Worm (Caenorhabditis elegans) whole organism, L3 larva: Measurements from ENCODE around the gene mlt-11.

ENCODE experiments used
- ZK546.5 ChIP-seq: sonication (generic microtip); optimal IDR thresholded peaks from 2 replicates; lab custom pipeline; 2017; ENCODE audit warnings: missing biosample characterization, missing genetic modification characterization
- ama-1 ChIP-seq: fragments of 150-350 bp; optimal IDR thresholded peaks from 2 replicates; lab custom pipeline; 2018
- ceh-82 ChIP-seq: fragments of 150-350 bp; optimal IDR thresholded peaks from 2 replicates; lab custom pipeline; 2014; ENCODE audit warnings: missing biosample characterization, missing genetic modification characterization
- daf-12 ChIP-seq: fragments of 150-350 bp; optimal IDR thresholded peaks from 2 replicates; lab custom pipeline; 2014; ENCODE audit warnings: missing biosample characterization, missing genetic modification reagents, missing genetic modification characterization
- egl-5 ChIP-seq: fragments of 150-350 bp; optimal IDR thresholded peaks from 2 replicates; lab custom pipeline; 2017; ENCODE audit warnings: missing biosample characterization, missing genetic modification reagents, missing genetic modification characterization, inconsistent platforms
- elt-3 ChIP-seq, 3 experiments: fragments of 150-350 bp in 1 of 3; sonication (generic microtip) in 2 of 3; optimal IDR thresholded peaks; 2 replicates in 2 of 3; 4 replicates in 1 of 3; lab custom pipeline; 2014 to 2017; ENCODE audit warnings: missing biosample characterization in 3 of 3, missing genetic modification characterization in 3 of 3
- eor-1 ChIP-seq, 2 experiments: fragments of 150-350 bp; optimal IDR thresholded peaks; 2 replicates each; lab custom pipeline; 2014 to 2018; ENCODE audit warnings: missing biosample characterization in 2 of 2, missing genetic modification characterization in 2 of 2
- hmg-11 ChIP-seq: sonication (generic microtip); optimal IDR thresholded peaks from 2 replicates; lab custom pipeline; 2016; ENCODE audit warnings: missing genetic modification characterization, missing compliant biosample characterization
- lin-15B ChIP-seq: fragments of 150-350 bp; optimal IDR thresholded peaks from 2 replicates; lab custom pipeline; 2014; ENCODE audit warnings: missing biosample characterization, missing genetic modification characterization
- lin-39 ChIP-seq: fragments of 150-350 bp; optimal IDR thresholded peaks from 2 replicates; lab custom pipeline; 2018; ENCODE audit warnings: missing biosample characterization, missing genetic modification reagents, missing genetic modification characterization
- mdl-1 ChIP-seq: fragments of 150-350 bp; optimal IDR thresholded peaks from 2 replicates; lab custom pipeline; 2014; ENCODE audit warnings: missing biosample characterization, missing genetic modification characterization
- mml-1 ChIP-seq: fragments of 150-350 bp; sonication (generic microtip); optimal IDR thresholded peaks from 3 replicates; lab custom pipeline; 2014; ENCODE audit warnings: missing biosample characterization, missing genetic modification characterization
- nhr-23 ChIP-seq: fragments of 150-350 bp; optimal IDR thresholded peaks from 2 replicates; lab custom pipeline; 2014; ENCODE audit warnings: missing biosample characterization, missing genetic modification reagents, missing genetic modification characterization
- nhr-237 ChIP-seq: fragments of 150-350 bp; optimal IDR thresholded peaks from 2 replicates; lab custom pipeline; 2014; ENCODE audit warnings: missing biosample characterization, missing genetic modification characterization
- nhr-25 ChIP-seq: sonication (generic microtip); optimal IDR thresholded peaks from 2 replicates; lab custom pipeline; 2017; ENCODE audit warnings: missing biosample characterization, missing genetic modification characterization
- nhr-28 ChIP-seq: fragments of 150-350 bp; optimal IDR thresholded peaks from 2 replicates; lab custom pipeline; 2014; ENCODE audit warnings: missing biosample characterization, missing genetic modification characterization
- nhr-43 ChIP-seq: sonication (generic microtip); optimal IDR thresholded peaks from 2 replicates; lab custom pipeline; 2016; ENCODE audit warnings: mild to moderate bottlenecking, missing genetic modification characterization, missing compliant biosample characterization; ENCODE audit not compliant: poor library complexity, severe bottlenecking
- nhr-67 ChIP-seq: fragments of 150-350 bp; optimal IDR thresholded peaks from 2 replicates; lab custom pipeline; 2014; ENCODE audit warnings: missing biosample characterization, missing genetic modification characterization
- nhr-76 ChIP-seq: fragments of 150-350 bp; sonication (generic microtip); optimal IDR thresholded peaks from 5 replicates; lab custom pipeline; 2014; ENCODE audit warnings: missing biosample characterization, missing genetic modification characterization
- pha-4 ChIP-seq: fragments of 150-350 bp; optimal IDR thresholded peaks from 2 replicates; lab custom pipeline; 2014; ENCODE audit warnings: missing biosample characterization, missing genetic modification reagents, missing genetic modification characterization
- snpc-4 ChIP-seq: fragments of 150-350 bp; optimal IDR thresholded peaks from 2 replicates; lab custom pipeline; 2014; ENCODE audit warnings: missing biosample characterization, missing genetic modification characterization
- tbx-2 ChIP-seq: sonication (generic microtip); optimal IDR thresholded peaks from 2 replicates; lab custom pipeline; 2016; ENCODE audit warnings: mild to moderate bottlenecking, missing genetic modification characterization, missing compliant biosample characterization
- unc-39 ChIP-seq: sonication (generic microtip); optimal IDR thresholded peaks from 4 replicates; lab custom pipeline; 2017; ENCODE audit warnings: missing biosample characterization, missing genetic modification characterization
- unc-62 ChIP-seq: fragments of 150-350 bp; sonication (generic microtip); optimal IDR thresholded peaks from 4 replicates; lab custom pipeline; 2014; ENCODE audit warnings: missing biosample characterization, missing genetic modification reagents, missing genetic modification characterization
- zag-1 ChIP-seq: fragments of 150-350 bp; optimal IDR thresholded peaks from 2 replicates; lab custom pipeline; 2014; ENCODE audit warnings: missing biosample characterization, missing genetic modification characterization
- ztf-11 ChIP-seq: fragments of 150-350 bp; optimal IDR thresholded peaks from 2 replicates; lab custom pipeline; 2014; ENCODE audit warnings: missing biosample characterization, missing genetic modification characterization
- ztf-4 ChIP-seq: fragments of 150-350 bp; optimal IDR thresholded peaks from 2 replicates; lab custom pipeline; 2014; ENCODE audit warnings: missing biosample characterization, missing genetic modification characterization

The mlt-11 gene

DNA sequence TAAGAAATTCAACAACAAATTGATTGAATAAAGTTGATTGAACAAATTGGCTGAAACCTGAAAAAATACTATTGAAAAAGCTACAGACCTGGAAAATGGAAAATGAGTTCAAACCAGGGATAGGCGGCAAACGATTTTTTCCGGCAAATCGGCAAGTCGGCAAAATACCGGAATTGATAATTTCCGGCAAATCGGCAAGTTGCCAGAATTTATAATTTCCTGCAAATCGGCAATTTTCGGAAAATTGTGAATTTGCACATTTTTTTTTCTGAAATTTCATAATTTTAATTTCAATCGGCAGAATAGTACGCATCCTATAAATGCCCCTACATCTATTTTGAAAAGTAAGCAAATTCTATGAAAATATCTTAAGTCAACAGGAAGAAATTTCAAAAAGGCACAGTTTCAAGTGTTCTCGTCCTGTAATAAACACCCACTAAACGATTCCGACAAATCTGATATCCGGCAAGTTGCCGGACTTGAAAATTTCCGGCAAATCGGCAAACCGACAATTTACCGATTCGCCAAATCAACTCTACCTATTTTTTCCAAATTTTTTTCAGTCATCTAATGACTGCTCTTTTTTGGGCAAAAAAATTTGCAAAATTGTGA is 49.9 kb downstream of the mlt-11 start:
- no peak for TF ChIP-seq ztf-11 (tag; lab: Kevin White, UChicago)
- no peak for TF ChIP-seq unc-39 (tag; lab: Kevin White, UChicago)
- no peak for TF ChIP-seq nhr-237 (tag; lab: Kevin White, UChicago)
- peak; percentile 7 for TF ChIP-seq pha-4 (tag; lab: Kevin White, UChicago)
- peak; percentile 88 for TF ChIP-seq ama-1
- no peak for TF ChIP-seq lin-39 (tag; lab: Kevin White, UChicago)

DNA sequence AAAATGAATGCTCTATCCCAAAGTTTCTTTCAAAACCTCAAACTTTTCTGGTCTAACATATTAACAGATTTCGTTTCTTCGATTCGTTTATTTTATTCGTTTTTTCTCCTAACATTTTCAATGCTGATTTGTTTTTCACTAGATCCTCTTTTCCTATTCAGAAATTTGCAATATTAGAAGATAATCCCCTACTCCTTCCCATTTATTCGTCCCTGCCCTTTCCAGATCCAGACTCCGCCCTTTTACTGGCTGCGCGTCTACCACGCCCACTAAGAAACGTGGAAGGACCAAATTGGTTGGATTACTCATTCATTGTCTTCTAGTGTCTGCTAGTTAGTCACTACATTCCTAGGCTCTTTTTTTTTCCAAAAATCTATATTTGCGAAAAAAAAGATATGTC is 54.9 kb downstream of the mlt-11 start, which contains the start of gene Y44A6C.2:
Y44A6C.2 (plus strand) TSS at position 301 of the 400 bp plus-strand sequence.
- TF ChIP-seq nhr-23 (tag; lab: Kevin White, UChicago) (no peak), nhr-25 (no peak), nhr-28 (tag; lab: Kevin White, UChicago) (no peak), ZK546.5 (tag; lab: Kevin White, UChicago) (no peak), nhr-43 (tag; lab: Kevin White, UChicago) (no peak), nhr-237 (tag; lab: Kevin White, UChicago) (no peak), eor-1 (tag; optimal IDR thresholded peaks at IDR 0.05; lab: Kevin White, UChicago) (no peak), nhr-76 (tag; lab: Kevin White, UChicago) (no peak), elt-3 (tag; optimal IDR thresholded peaks at IDR 0.05; lab: Kevin White, UChicago) (no peak), zag-1 (tag; lab: Kevin White, UChicago) (no peak), snpc-4 (no peak), daf-12 (no peak), ztf-4 (tag; lab: Kevin White, UChicago) (no peak), tbx-2 (tag; lab: Kevin White, UChicago) (no peak), ama-1 (no peak)

DNA sequence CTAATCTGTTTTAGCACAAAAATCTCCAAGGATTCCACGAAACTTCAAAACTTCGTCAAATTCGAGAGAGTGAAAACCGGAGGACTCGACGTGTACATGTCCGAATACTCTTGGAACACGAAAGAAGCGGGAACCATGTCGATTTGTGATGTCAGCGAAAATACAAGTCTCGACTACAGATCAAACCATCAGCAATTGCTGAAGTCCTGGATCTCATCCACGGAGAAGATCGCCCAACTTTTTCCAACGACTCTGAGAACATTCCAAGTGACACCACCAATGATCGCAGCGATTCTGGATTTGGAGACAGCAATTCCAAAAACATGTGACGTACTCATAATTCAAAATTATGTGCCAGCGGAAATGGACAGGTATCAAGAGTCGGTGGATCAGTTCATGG is 55.4 kb downstream of the mlt-11 start:
- TF ChIP-seq mdl-1 (tag; lab: Kevin White, UChicago) (no peak), mml-1 (tag; lab: Kevin White, UChicago) (no peak), tbx-2 (tag; lab: Kevin White, UChicago) (no peak), egl-5 (no peak), ztf-4 (tag; lab: Kevin White, UChicago) (no peak), unc-62 (GFP tag; lab: Kevin White, UChicago) (no peak), ztf-11 (tag; lab: Kevin White, UChicago) (no peak), ceh-82 (tag; lab: Kevin White, UChicago) (no peak), nhr-67 (tag; lab: Kevin White, UChicago) (no peak), nhr-25 (no peak), snpc-4 (no peak), pha-4 (tag; lab: Kevin White, UChicago) (no peak), lin-15B (tag; lab: Kevin White, UChicago) (no peak), eor-1 (tag; optimal IDR thresholded peaks at IDR 0.05; lab: Kevin White, UChicago) (no peak)

- no peak for TF ChIP-seq hmg-11 (tag; lab: Kevin White, UChicago)
These were observed 60.5 kb downstream of the mlt-11 start for ce11 chrV:20727458-20727857.
